Fruit fly (Drosophila melanogaster): Measurements from ENCODE around the gene Sap-r.

Sap-r gene

dm6 chr3R:30932092-30932491, 43.2 kb upstream of the Sap-r start (continued):
- TF ChIP-seq Doc2 (GFP tag; IDR thresholded peaks at IDR 0.05): no peak
- TF ChIP-seq Awh (GFP tag; IDR thresholded peaks at IDR 0.05): peak; percentile 38; the same call in 1 of the 2 replicates
- peak; percentile 14 for TF ChIP-seq CG3407 (GFP tag; optimal IDR thresholded peaks at IDR 0.05)
- no peak for TF ChIP-seq CG32772 (GFP tag; IDR thresholded peaks at IDR 0.05)
- TF ChIP-seq CG6765 (GFP tag; optimal IDR thresholded peaks at IDR 0.05): no peak
- TF ChIP-seq Stat92E (GFP tag; optimal IDR thresholded peaks at IDR 0.05): no peak
- TF ChIP-seq sens (GFP tag): peak; percentile 73
- TF ChIP-seq CG12071 (GFP tag; optimal IDR thresholded peaks at IDR 0.05): peak; percentile 38
- 0 out of 2 replicates have a peak, but pooled peaks have one; percentile 15 for TF ChIP-seq seq (GFP tag; IDR thresholded peaks at IDR 0.05)
- TF ChIP-seq Scr (GFP tag; IDR thresholded peaks at IDR 0.05; ENCODE audit: partially characterized antibody): no peak
- no peak for TF ChIP-seq gro (GFP tag; optimal IDR thresholded peaks at IDR 0.05)
- TF ChIP-seq CG14710 (tag; optimal IDR thresholded peaks at IDR 0.05): peak; percentile 1
- TF ChIP-seq nerfin-2 (GFP tag; IDR thresholded peaks at IDR 0.05; ENCODE audit: partially characterized antibody): no peak
- TF ChIP-seq ara (GFP tag; IDR thresholded peaks at IDR 0.05): 0 out of 2 replicates have a peak, but pooled peaks have one; percentile 36
- TF ChIP-seq Neu2 (GFP tag; optimal IDR thresholded peaks at IDR 0.05; ENCODE audit: borderline replicate concordance): no peak
- TF ChIP-seq ci (GFP tag; IDR thresholded peaks at IDR 0.05): 0 out of 3 replicates have a peak, but pooled peaks have one; percentile 25
- no peak for TF ChIP-seq CHES-1-like (GFP tag; optimal IDR thresholded peaks at IDR 0.05)
- no peak for TF ChIP-seq CG10654 (GFP tag; optimal IDR thresholded peaks at IDR 0.05)
- TF ChIP-seq Camta (GFP tag; optimal IDR thresholded peaks at IDR 0.05): no peak
- TF ChIP-seq Chrac-16 (GFP tag; optimal IDR thresholded peaks at IDR 0.05): no peak
- TF ChIP-seq D19B (GFP tag; optimal IDR thresholded peaks at IDR 0.05): no peak
- no peak for TF ChIP-seq CG17385 (GFP tag; optimal IDR thresholded peaks at IDR 0.05)
- TF ChIP-seq tll (GFP tag; optimal IDR thresholded peaks at IDR 0.05): no peak
- no peak for TF ChIP-seq CG9932 (GFP tag; IDR thresholded peaks at IDR 0.05)
- no peak for TF ChIP-seq Fer2 (tag; optimal IDR thresholded peaks at IDR 0.05)
- no peak for TF ChIP-seq hkb (optimal IDR thresholded peaks at IDR 0.05)
- TF ChIP-seq hkb (GFP tag; IDR thresholded peaks at IDR 0.05): no peak
- no peak for TF ChIP-seq Taf1 (GFP tag; IDR thresholded peaks at IDR 0.05)
- no peak for TF ChIP-seq CG14667 (GFP tag; IDR thresholded peaks at IDR 0.05)
- TF ChIP-seq nau (GFP tag; optimal IDR thresholded peaks at IDR 0.05): no peak
- peak; percentile 22 for TF ChIP-seq CG1603 (tag; optimal IDR thresholded peaks at IDR 0.05)
- no peak for TF ChIP-seq dysf (GFP tag; IDR thresholded peaks at IDR 0.05)
- TF ChIP-seq crc (GFP tag; optimal IDR thresholded peaks at IDR 0.05): no peak
- TF ChIP-seq CG30403 (GFP tag; optimal IDR thresholded peaks at IDR 0.05): no peak
- TF ChIP-seq CG13894 (tag; optimal IDR thresholded peaks at IDR 0.05): no peak
- TF ChIP-seq CG3281 (GFP tag; optimal IDR thresholded peaks at IDR 0.05): no peak
- no peak for TF ChIP-seq Hr39 (optimal IDR thresholded peaks at IDR 0.05)
- TF ChIP-seq Nf-YB (GFP tag; optimal IDR thresholded peaks at IDR 0.05): peak; percentile 50
- no peak for TF ChIP-seq sob (GFP tag; IDR thresholded peaks at IDR 0.05)
- no peak for TF ChIP-seq CG31365 (tag; optimal IDR thresholded peaks at IDR 0.05)
- no peak for TF ChIP-seq crp (GFP tag; optimal IDR thresholded peaks at IDR 0.05)
- TF ChIP-seq Ets65A (GFP tag): peak; percentile 20
- TF ChIP-seq Rfx (GFP tag; IDR thresholded peaks at IDR 0.05): no peak
- TF ChIP-seq bab2 (GFP tag; optimal IDR thresholded peaks at IDR 0.05): peak; percentile 32
- no peak for TF ChIP-seq aop (GFP tag; IDR thresholded peaks at IDR 0.05)
- TF ChIP-seq Dad (GFP tag; optimal IDR thresholded peaks at IDR 0.05): no peak
- TF ChIP-seq en (GFP tag; optimal IDR thresholded peaks at IDR 0.05): no peak
- no peak for TF ChIP-seq Dref (GFP tag; IDR thresholded peaks at IDR 0.05)
- TF ChIP-seq Kr (GFP tag; optimal IDR thresholded peaks at IDR 0.05): peak; percentile 9
- no peak for TF ChIP-seq row (GFP tag; IDR thresholded peaks at IDR 0.05)
- TF ChIP-seq CG42726 (GFP tag; IDR thresholded peaks at IDR 0.05; ENCODE audit: partially characterized antibody): no peak
- peak; percentile 2 for TF ChIP-seq MTF-1 (GFP tag; optimal IDR thresholded peaks at IDR 0.05; ENCODE audit: borderline replicate concordance)
